Fruit fly (Drosophila melanogaster) whole organism, wandering third instar larva: ENCODE data around the gene CG1640.

ENCODE experiments used
- Dfd ChIP-seq: fragments of >200 bp; optimal IDR thresholded peaks from 2 replicates; lab custom pipeline; 2017; ENCODE audit warnings: missing biosample characterization, missing genetic modification characterization
- Jra ChIP-seq: sonication (Bioruptor generic); optimal IDR thresholded peaks from 2 replicates; lab custom pipeline; 2016; ENCODE audit warnings: missing biosample characterization, missing genetic modification characterization
- Mio ChIP-seq: sonication (Bioruptor generic); optimal IDR thresholded peaks from 2 replicates; lab custom pipeline; 2016; ENCODE audit warnings: missing biosample characterization, missing genetic modification characterization
- Myc ChIP-seq: fragments of >200 bp; optimal IDR thresholded peaks from 2 replicates; lab custom pipeline; 2017
- br ChIP-seq: fragments of 200-800 bp; sonication (Bioruptor generic); optimal IDR thresholded peaks from 2 replicates; lab custom pipeline; 2016; ENCODE audit warnings: missing biosample characterization, missing genetic modification characterization
- dsf ChIP-seq: sonication (Bioruptor generic); optimal IDR thresholded peaks from 2 replicates; lab custom pipeline; 2016; ENCODE audit warnings: missing biosample characterization, missing genetic modification characterization, borderline replicate concordance

dm6 chrX:13358240-13358799 is 12.1 kb upstream of the CG1640 start:
- no peak for TF ChIP-seq dsf (GFP tag; lab: Kevin White, UChicago)
- TF ChIP-seq br (GFP tag; lab: Kevin White, UChicago): no peak
- TF ChIP-seq Jra: no peak
- no peak for TF ChIP-seq Dfd
- TF ChIP-seq Myc (lab: Kevin White, UChicago): peak; percentile 40
- TF ChIP-seq Mio (GFP tag; lab: Kevin White, UChicago): no peak
